Worm (Caenorhabditis elegans) whole organism, midembryonic: ENCODE measurements around the gene F39F10.3.

Source experiments
- cog-1 ChIP-seq: sonication (generic microtip); optimal IDR thresholded peaks from 2 replicates; lab custom pipeline; 2016; ENCODE audit warnings: missing genetic modification characterization, missing compliant biosample characterization
- flt-1 ChIP-seq: fragments of 200-800 bp; sonication (Bioruptor generic); IDR thresholded peaks from 2 replicates; pipeline ENCODE4 v1.3.6; 2022; ENCODE audit warnings: missing genetic modification characterization, missing compliant biosample characterization
- klf-2 ChIP-seq: fragments of 200-800 bp; sonication (Bioruptor generic); conservative IDR thresholded peaks from 2 replicates; pipeline ENCODE4 v1.3.6; 2022; ENCODE audit warnings: missing genetic modification reagents, missing genetic modification characterization, missing compliant biosample characterization
- med-1 ChIP-seq: sonication (generic microtip); optimal IDR thresholded peaks from 2 replicates; lab custom pipeline; 2017; ENCODE audit warnings: missing genetic modification characterization, mild to moderate bottlenecking, missing compliant biosample characterization, antibody characterized with exemption, missing genetic modification reagents; ENCODE audit not compliant: insufficient read depth
- ref-1 ChIP-seq: fragments of 200-800 bp; sonication (Bioruptor generic); conservative IDR thresholded peaks from 2 replicates; pipeline ENCODE4 v1.3.6; 2022; ENCODE audit warnings: missing genetic modification reagents, missing genetic modification characterization, missing compliant biosample characterization
- tab-1 ChIP-seq: fragments of 200-800 bp; sonication (Bioruptor generic); IDR thresholded peaks from 2 replicates; pipeline ENCODE4 v1.3.6; 2022; ENCODE audit warnings: missing genetic modification characterization, missing compliant biosample characterization

DNA sequence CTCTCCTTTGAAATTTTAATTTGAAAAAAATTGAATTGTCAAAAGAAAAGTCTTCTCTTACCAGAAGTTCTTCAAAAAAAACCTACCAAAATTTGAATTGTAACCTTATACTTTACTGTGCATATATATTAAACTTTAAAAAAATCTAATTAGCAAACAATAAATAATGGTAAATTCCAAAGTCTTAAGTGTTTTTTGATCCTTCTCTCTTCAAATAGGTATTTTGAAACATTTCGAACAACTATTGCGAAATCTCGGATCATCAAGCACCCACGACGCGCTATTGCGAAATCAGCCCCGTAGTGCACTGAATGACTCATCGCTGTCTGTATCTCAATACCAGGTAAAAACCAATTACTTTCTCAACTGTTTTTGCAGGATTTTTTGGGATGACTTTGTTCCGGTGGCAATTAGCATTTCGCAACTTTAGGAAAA is 38.9 kb downstream of the F39F10.3 start:
- TF ChIP-seq med-1 (GFP tag; lab: Kevin White, UChicago) (no peak), tab-1 (GFP tag; lab: Robert Waterston, UW) (no peak), cog-1 (no peak), flt-1 (GFP tag; lab: Robert Waterston, UW) (peak; percentile 54; the same call in 1 of the 2 replicates), klf-2 (no peak), ref-1 (no peak)
